Worm (Caenorhabditis elegans) whole organism, late embryonic: ENCODE data around the gene C31C9.7.

ENCODE experiments used
- C08G9.2 ChIP-seq: sonication (generic microtip); optimal IDR thresholded peaks from 2 replicates; lab custom pipeline; 2016; ENCODE audit warnings: mild to moderate bottlenecking, missing genetic modification characterization, moderate library complexity, missing compliant biosample characterization
- C38D4.7 ChIP-seq: fragments of 200-800 bp; sonication (Bioruptor generic); optimal IDR thresholded peaks from 2 replicates; lab custom pipeline; 2018; ENCODE audit warnings: mild to moderate bottlenecking, missing genetic modification characterization, moderate library complexity, missing compliant biosample characterization
- K02D7.2 ChIP-seq: sonication (generic microtip); optimal IDR thresholded peaks from 2 replicates; lab custom pipeline; 2017; ENCODE audit warnings: mild to moderate bottlenecking, missing genetic modification characterization, missing compliant biosample characterization
- K09A11.1 ChIP-seq: sonication (generic microtip); optimal IDR thresholded peaks from 2 replicates; lab custom pipeline; 2017; ENCODE audit warnings: antibody characterized with exemption, mild to moderate bottlenecking, missing genetic modification characterization, missing compliant biosample characterization; ENCODE audit not compliant: insufficient read depth
- T23F11.4 ChIP-seq: fragments of 200-800 bp; sonication (Bioruptor generic); optimal IDR thresholded peaks from 2 replicates; lab custom pipeline; 2018; ENCODE audit warnings: mild to moderate bottlenecking, missing genetic modification characterization, missing compliant biosample characterization
- ceh-18 ChIP-seq: sonication (generic microtip); optimal IDR thresholded peaks from 2 replicates; lab custom pipeline; 2016; ENCODE audit warnings: missing genetic modification characterization, missing compliant biosample characterization
- ceh-19 ChIP-seq: fragments of 200-800 bp; sonication (Bioruptor generic); optimal IDR thresholded peaks from 2 replicates; lab custom pipeline; 2018; ENCODE audit warnings: mild to moderate bottlenecking, missing genetic modification characterization, missing compliant biosample characterization
- ceh-2 ChIP-seq: sonication (generic microtip); optimal IDR thresholded peaks from 2 replicates; lab custom pipeline; 2016; ENCODE audit warnings: missing genotype, missing genetic modification characterization, missing compliant biosample characterization
- ceh-45 ChIP-seq: fragments of 200-800 bp; sonication (Bioruptor generic); IDR thresholded peaks from 2 replicates; pipeline ENCODE4 v1.3.6; 2022; ENCODE audit warnings: missing genetic modification reagents, missing genetic modification characterization, missing compliant biosample characterization
- ceh-9 ChIP-seq: sonication (generic microtip); optimal IDR thresholded peaks from 2 replicates; lab custom pipeline; 2016; ENCODE audit warnings: mild to moderate bottlenecking, missing genetic modification characterization, inconsistent platforms, missing compliant biosample characterization
- dmd-4 ChIP-seq: sonication (generic microtip); optimal IDR thresholded peaks from 2 replicates; lab custom pipeline; 2016; ENCODE audit warnings: borderline replicate concordance, missing genetic modification characterization, missing compliant biosample characterization
- dve-1 ChIP-seq: sonication (generic microtip); optimal IDR thresholded peaks from 2 replicates; lab custom pipeline; 2017; ENCODE audit warnings: antibody characterized with exemption, mild to moderate bottlenecking, missing genetic modification characterization, missing compliant biosample characterization
- elt-2 ChIP-seq: sonication (generic microtip); optimal IDR thresholded peaks from 2 replicates; lab custom pipeline; 2016; ENCODE audit warnings: missing genetic modification reagents, missing genetic modification characterization, missing compliant biosample characterization
- elt-4 ChIP-seq: sonication (generic microtip); optimal IDR thresholded peaks from 2 replicates; lab custom pipeline; 2016; ENCODE audit warnings: missing genetic modification characterization, missing compliant biosample characterization
- fax-1 ChIP-seq: sonication (generic microtip); optimal IDR thresholded peaks from 2 replicates; lab custom pipeline; 2016; ENCODE audit warnings: missing genotype, missing genetic modification characterization, missing compliant biosample characterization
- hlh-6 ChIP-seq: sonication (generic microtip); optimal IDR thresholded peaks from 2 replicates; lab custom pipeline; 2016; ENCODE audit warnings: missing genotype, missing genetic modification characterization, missing compliant biosample characterization
- hlh-8 ChIP-seq: sonication (generic microtip); optimal IDR thresholded peaks from 2 replicates; lab custom pipeline; 2016; ENCODE audit warnings: missing genotype, missing genetic modification characterization, missing compliant biosample characterization
- lim-6 ChIP-seq: sonication (generic microtip); optimal IDR thresholded peaks from 2 replicates; lab custom pipeline; 2016; ENCODE audit warnings: missing genetic modification characterization, missing compliant biosample characterization
- madf-2 ChIP-seq: sonication (generic microtip); optimal IDR thresholded peaks from 2 replicates; lab custom pipeline; 2017; ENCODE audit warnings: missing genetic modification characterization, missing compliant biosample characterization
- mec-3 ChIP-seq: sonication (generic microtip); optimal IDR thresholded peaks from 2 replicates; lab custom pipeline; 2016; ENCODE audit warnings: borderline replicate concordance, missing genetic modification characterization, missing compliant biosample characterization
- nfya-1 ChIP-seq: sonication (generic microtip); optimal IDR thresholded peaks from 2 replicates; lab custom pipeline; 2017; ENCODE audit warnings: missing genetic modification characterization, mild to moderate bottlenecking, missing compliant biosample characterization, antibody characterized with exemption, moderate library complexity
- nhr-232 ChIP-seq: sonication (generic microtip); optimal IDR thresholded peaks from 2 replicates; lab custom pipeline; 2016; ENCODE audit warnings: missing genetic modification characterization, missing compliant biosample characterization
- npax-4 ChIP-seq: sonication (generic microtip); optimal IDR thresholded peaks from 2 replicates; lab custom pipeline; 2016; ENCODE audit warnings: missing genetic modification characterization, missing compliant biosample characterization
- odd-2 ChIP-seq: sonication (generic microtip); optimal IDR thresholded peaks from 2 replicates; lab custom pipeline; 2017; ENCODE audit warnings: antibody characterized with exemption, mild to moderate bottlenecking, missing genetic modification characterization, missing compliant biosample characterization
- pax-1 ChIP-seq: fragments of 150-350 bp; optimal IDR thresholded peaks from 2 replicates; lab custom pipeline; 2014; ENCODE audit warnings: missing biosample characterization, missing genetic modification characterization
- pha-2 ChIP-seq: sonication (generic microtip); optimal IDR thresholded peaks from 2 replicates; lab custom pipeline; 2017; ENCODE audit warnings: mild to moderate bottlenecking, missing genetic modification characterization, missing compliant biosample characterization
- pros-1 ChIP-seq: fragments of 150-350 bp; optimal IDR thresholded peaks from 2 replicates; lab custom pipeline; 2014; ENCODE audit warnings: missing biosample characterization, missing genetic modification reagents, missing genetic modification characterization
- ref-2 ChIP-seq: sonication (generic microtip); optimal IDR thresholded peaks from 2 replicates; lab custom pipeline; 2016; ENCODE audit warnings: missing genetic modification characterization, missing compliant biosample characterization
- rnt-1 ChIP-seq: sonication (generic microtip); optimal IDR thresholded peaks from 2 replicates; lab custom pipeline; 2016; ENCODE audit warnings: missing genetic modification characterization, missing compliant biosample characterization
- tbx-2 ChIP-seq: sonication (generic microtip); optimal IDR thresholded peaks from 2 replicates; lab custom pipeline; 2016; ENCODE audit warnings: missing genetic modification characterization, missing compliant biosample characterization
- ttx-3 ChIP-seq: sonication (generic microtip); optimal IDR thresholded peaks from 2 replicates; lab custom pipeline; 2016; ENCODE audit warnings: missing genetic modification reagents, missing genetic modification characterization, missing compliant biosample characterization
- unc-55 ChIP-seq: sonication (generic microtip); optimal IDR thresholded peaks from 2 replicates; lab custom pipeline; 2017; ENCODE audit warnings: missing biosample characterization, missing genetic modification reagents, missing genetic modification characterization
- unc-86 ChIP-seq: sonication (generic microtip); optimal IDR thresholded peaks from 2 replicates; lab custom pipeline; 2016; ENCODE audit warnings: missing genetic modification characterization, missing compliant biosample characterization
- zip-5 ChIP-seq: sonication (generic microtip); optimal IDR thresholded peaks from 2 replicates; lab custom pipeline; 2016; ENCODE audit warnings: missing genetic modification characterization, missing compliant biosample characterization
- ztf-16 ChIP-seq: sonication (generic microtip); optimal IDR thresholded peaks from 2 replicates; lab custom pipeline; 2017; ENCODE audit warnings: missing genetic modification characterization, missing compliant biosample characterization

C31C9.7 gene

DNA sequence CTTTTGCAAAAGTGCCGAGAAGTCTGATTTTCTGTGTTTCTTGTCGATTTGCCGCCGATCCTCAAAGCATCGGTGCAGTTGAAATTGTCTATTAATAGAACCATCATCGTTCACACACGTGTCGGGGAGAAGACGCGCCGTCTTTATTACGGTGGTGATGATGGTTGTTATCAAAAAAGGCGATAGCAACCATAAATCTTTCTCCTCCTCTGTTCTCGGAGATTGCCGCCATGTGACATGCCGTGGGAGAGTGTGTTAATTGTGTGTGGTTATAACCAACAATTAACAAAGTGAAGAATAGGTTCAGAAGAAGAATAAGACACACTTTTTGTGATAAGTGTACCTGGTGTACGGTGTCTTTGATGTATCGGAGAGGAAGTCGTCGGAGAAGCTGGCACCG is 12.2 kb downstream of the C31C9.7 start:
- no peak for TF ChIP-seq ceh-19 (GFP tag; lab: Kevin White, UChicago)
- no peak for TF ChIP-seq zip-5 (tag; lab: Kevin White, UChicago)
- no peak for TF ChIP-seq lim-6 (tag; lab: Kevin White, UChicago)
- TF ChIP-seq ceh-2: no peak
- no peak for TF ChIP-seq ref-2
- no peak for TF ChIP-seq pax-1
- TF ChIP-seq npax-4 (tag; lab: Kevin White, UChicago): no peak
- no peak for TF ChIP-seq C38D4.7

DNA sequence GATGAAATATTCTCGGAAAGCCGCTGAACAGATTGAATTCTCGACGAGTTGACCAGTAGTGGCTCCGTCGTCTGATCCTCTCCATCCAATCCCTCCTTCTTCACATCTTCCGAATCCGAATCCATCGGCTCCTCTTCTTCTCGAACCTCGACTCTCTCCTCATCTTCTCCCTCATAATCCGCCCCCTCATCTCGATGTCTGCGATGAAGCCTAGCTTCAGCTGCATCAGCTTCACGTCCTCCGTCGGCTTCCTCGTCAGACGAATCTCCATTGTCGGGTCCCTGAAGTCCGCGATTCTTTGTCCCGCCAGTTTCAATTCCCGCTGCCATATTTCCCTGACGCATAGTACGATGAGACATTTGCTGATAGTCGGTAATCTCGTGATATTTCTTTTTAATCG is 16.7 kb downstream of the C31C9.7 start:
- TF ChIP-seq madf-2 (no peak), ceh-2 (no peak), hlh-6 (tag; lab: Kevin White, UChicago) (no peak), K09A11.1 (tag; lab: Kevin White, UChicago) (no peak), unc-86 (tag; lab: Kevin White, UChicago) (no peak), rnt-1 (tag; lab: Kevin White, UChicago) (no peak), ceh-9 (tag; lab: Kevin White, UChicago) (no peak), odd-2 (tag; lab: Kevin White, UChicago) (no peak), T23F11.4 (no peak), pros-1 (tag; lab: Kevin White, UChicago) (no peak)
- TF ChIP-seq, all 69 proteins: peak for 0

DNA sequence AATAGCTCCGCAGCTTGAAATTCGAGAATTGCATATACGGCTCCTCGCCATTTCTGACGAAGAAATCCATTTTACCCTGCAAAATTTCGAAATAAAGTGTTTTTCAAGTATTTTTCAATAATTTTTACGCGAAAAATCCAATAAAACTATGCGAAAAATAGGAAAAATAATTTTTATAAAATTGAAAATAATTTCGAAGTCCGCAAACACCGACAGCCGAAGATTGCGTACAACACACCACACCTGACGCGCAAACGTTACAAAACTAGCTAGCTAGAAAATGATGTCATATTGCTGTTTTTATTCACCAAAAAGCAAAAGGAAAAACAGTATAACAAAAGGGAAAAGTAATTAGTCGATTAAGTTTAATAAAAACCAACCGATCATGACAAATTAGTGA is 25.8 kb downstream of the C31C9.7 start, which contains the start of gene rpoa-1:
rpoa-1 (minus strand) TSS at position 84 of the 400 bp plus-strand sequence.
- TF ChIP-seq rnt-1 (tag; lab: Kevin White, UChicago) (no peak), nfya-1 (tag; lab: Kevin White, UChicago) (peak; percentile 11)
- TF ChIP-seq, all 69 proteins: peak for 1

DNA sequence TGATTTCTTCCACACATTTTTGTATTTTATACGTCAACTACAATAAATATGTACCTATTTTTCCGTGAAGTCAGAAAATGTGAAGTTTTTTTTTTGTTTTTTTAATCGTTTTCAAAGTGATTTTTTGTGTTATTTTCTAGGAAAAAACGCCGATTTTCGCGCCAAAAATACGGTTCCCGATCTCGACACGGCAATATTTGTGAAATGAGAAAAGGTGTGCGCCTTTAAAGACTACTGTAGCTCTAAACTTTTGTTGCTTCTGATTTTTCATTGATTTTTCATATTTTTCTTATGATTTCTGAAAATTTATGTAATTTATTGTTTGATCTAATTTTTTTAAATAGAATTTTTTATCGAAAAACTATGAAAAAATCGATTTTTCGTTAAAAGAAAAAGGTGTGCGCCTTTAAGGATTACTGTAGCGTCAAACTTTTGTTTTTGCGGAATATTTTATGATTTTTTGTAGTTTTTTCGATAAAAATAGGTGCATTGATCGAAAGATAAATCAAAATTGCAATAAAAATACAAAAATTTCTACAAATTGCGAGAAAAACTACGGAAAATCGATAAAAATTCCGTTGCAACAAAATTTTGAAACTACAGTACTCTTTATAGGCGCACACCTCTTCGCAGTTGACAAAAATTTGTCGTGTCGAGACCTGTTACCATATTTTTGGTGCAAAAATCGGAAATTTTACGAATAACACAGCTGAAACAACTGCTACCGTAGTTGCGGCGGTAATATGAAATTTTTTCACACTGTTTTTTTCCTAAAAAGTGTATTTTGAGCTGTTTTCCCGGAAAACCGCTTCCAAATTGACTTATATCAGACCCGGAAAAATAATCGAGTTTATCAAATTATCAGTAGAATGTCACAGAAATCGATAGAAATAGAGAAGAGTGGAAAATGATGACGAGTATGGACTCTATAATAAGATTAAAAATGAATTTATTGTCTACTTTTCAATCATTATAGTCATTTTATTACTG is 26.7 kb downstream of the C31C9.7 start, which contains the start of gene kqt-3:
kqt-3 (plus strand) TSS at position 940 of the 990 bp plus-strand sequence.
- TF ChIP-seq ttx-3 (tag; lab: Kevin White, UChicago) (no peak), pros-1 (tag; lab: Kevin White, UChicago) (no peak), npax-4 (tag; lab: Kevin White, UChicago) (no peak), pha-2 (tag; lab: Kevin White, UChicago) (no peak), ztf-16 (tag; lab: Kevin White, UChicago) (no peak), K02D7.2 (tag; lab: Kevin White, UChicago) (no peak), elt-2 (tag; lab: Kevin White, UChicago) (no peak), C08G9.2 (tag; lab: Kevin White, UChicago) (no peak), mec-3 (tag; lab: Kevin White, UChicago) (no peak), ceh-18 (tag; lab: Kevin White, UChicago) (no peak), unc-55 (GFP tag; lab: Kevin White, UChicago) (no peak), fax-1 (tag; lab: Kevin White, UChicago) (no peak), ceh-45 (no peak), nhr-232 (tag; lab: Kevin White, UChicago) (no peak), hlh-8 (tag; lab: Kevin White, UChicago) (no peak)

DNA sequence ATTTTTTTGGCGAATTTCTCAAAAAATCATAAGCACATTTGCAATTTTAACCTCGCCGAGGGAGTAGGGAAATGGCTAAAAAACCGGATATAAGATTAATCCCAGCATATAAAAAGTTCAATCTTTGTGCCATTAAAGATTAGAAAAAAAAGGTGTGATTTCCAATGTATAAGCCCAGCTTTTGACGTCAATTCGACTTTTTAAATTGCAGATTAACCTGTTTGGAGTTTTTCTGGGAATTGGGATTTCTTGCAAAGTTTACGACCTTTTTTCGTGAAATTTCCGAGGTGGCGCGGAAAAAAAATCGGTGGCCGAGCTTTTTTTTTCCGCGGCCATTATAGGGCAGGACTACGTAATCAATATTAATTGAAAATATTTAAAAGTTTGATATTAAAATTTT is 28.8 kb downstream of the C31C9.7 start:
- TF ChIP-seq nfya-1 (tag; lab: Kevin White, UChicago) (no peak), ceh-19 (GFP tag; lab: Kevin White, UChicago) (no peak), tbx-2 (tag; lab: Kevin White, UChicago) (no peak), elt-4 (tag; lab: Kevin White, UChicago) (no peak), dve-1 (tag; lab: Kevin White, UChicago) (no peak), dmd-4 (tag; lab: Kevin White, UChicago) (no peak)
